Worm (Caenorhabditis elegans) whole organism, L3 larva: ENCODE measurements around the gene abts-4.

ENCODE experiments used
- R02D3.7 ChIP-seq: fragments of 150-350 bp; optimal IDR thresholded peaks from 2 replicates; lab custom pipeline; 2014; ENCODE audit warnings: missing biosample characterization, missing genetic modification characterization
- ama-1 ChIP-seq: fragments of 150-350 bp; optimal IDR thresholded peaks from 2 replicates; lab custom pipeline; 2018
- egl-27 ChIP-seq: sonication (generic microtip); optimal IDR thresholded peaks from 4 replicates; lab custom pipeline; 2017; ENCODE audit warnings: missing biosample characterization, missing genetic modification reagents, missing genetic modification characterization
- egl-5 ChIP-seq: fragments of 150-350 bp; optimal IDR thresholded peaks from 2 replicates; lab custom pipeline; 2017; ENCODE audit warnings: missing biosample characterization, missing genetic modification reagents, missing genetic modification characterization, inconsistent platforms
- fkh-2 ChIP-seq: fragments of 150-350 bp; optimal IDR thresholded peaks from 2 replicates; lab custom pipeline; 2014; ENCODE audit warnings: missing biosample characterization, missing genetic modification reagents, missing genetic modification characterization
- hmg-11 ChIP-seq: sonication (generic microtip); optimal IDR thresholded peaks from 2 replicates; lab custom pipeline; 2016; ENCODE audit warnings: missing genetic modification characterization, missing compliant biosample characterization
- lin-15B ChIP-seq: fragments of 150-350 bp; optimal IDR thresholded peaks from 2 replicates; lab custom pipeline; 2014; ENCODE audit warnings: missing biosample characterization, missing genetic modification characterization
- lin-39 ChIP-seq: fragments of 150-350 bp; optimal IDR thresholded peaks from 2 replicates; lab custom pipeline; 2018; ENCODE audit warnings: missing biosample characterization, missing genetic modification reagents, missing genetic modification characterization
- lsy-12 ChIP-seq: sonication (generic microtip); optimal IDR thresholded peaks from 2 replicates; lab custom pipeline; 2016; ENCODE audit warnings: mild to moderate bottlenecking, missing genetic modification characterization, missing compliant biosample characterization
- mml-1 ChIP-seq: fragments of 150-350 bp; sonication (generic microtip); optimal IDR thresholded peaks from 3 replicates; lab custom pipeline; 2014; ENCODE audit warnings: missing biosample characterization, missing genetic modification characterization
- nhr-28 ChIP-seq: fragments of 150-350 bp; optimal IDR thresholded peaks from 2 replicates; lab custom pipeline; 2014; ENCODE audit warnings: missing biosample characterization, missing genetic modification characterization
- nhr-43 ChIP-seq: sonication (generic microtip); optimal IDR thresholded peaks from 2 replicates; lab custom pipeline; 2016; ENCODE audit warnings: mild to moderate bottlenecking, missing genetic modification characterization, missing compliant biosample characterization; ENCODE audit not compliant: poor library complexity, severe bottlenecking
- sea-2 ChIP-seq: fragments of 150-350 bp; sonication (generic microtip); optimal IDR thresholded peaks from 4 replicates; lab custom pipeline; 2014; ENCODE audit warnings: missing biosample characterization, missing genetic modification reagents, missing genetic modification characterization
- zag-1 ChIP-seq: fragments of 150-350 bp; optimal IDR thresholded peaks from 2 replicates; lab custom pipeline; 2014; ENCODE audit warnings: missing biosample characterization, missing genetic modification characterization

abts-4 gene

ce11 chrX:6698267-6698666, 63.3 kb downstream of the abts-4 start, which contains the start of the genes F38B6.7 and F38B6.2:
Gene F38B6.7, minus strand, starts transcription at chrX:6698367.
Gene F38B6.2, plus strand, starts transcription at chrX:6698533.
- TF ChIP-seq mml-1 (tag; lab: Kevin White, UChicago) (no peak), nhr-43 (tag; lab: Kevin White, UChicago) (no peak), egl-5 (tag; lab: Kevin White, UChicago) (no peak), egl-27 (no peak), lin-15B (tag; lab: Kevin White, UChicago) (no peak), R02D3.7 (no peak), hmg-11 (tag; lab: Kevin White, UChicago) (no peak), ama-1 (lab: Kevin White, UChicago) (no peak), sea-2 (GFP tag; lab: Kevin White, UChicago) (no peak), lin-39 (tag; lab: Kevin White, UChicago) (no peak), fkh-2 (tag; lab: Kevin White, UChicago) (no peak), nhr-28 (tag; lab: Kevin White, UChicago) (no peak), zag-1 (tag; lab: Kevin White, UChicago) (no peak), lsy-12 (no peak)
- TF ChIP-seq, all 47 proteins: peak for 0
